Worm (Caenorhabditis elegans): ENCODE results near the gene knl-1.

The knl-1 gene

ce11 chrIII:8237827-8238226 is 12.6 kb upstream of the knl-1 start, which contains the start of gene tsp-2:
tsp-2 (minus strand) TSS chrIII:8237935.
- TF ChIP-seq nhr-80 (tag; optimal IDR thresholded peaks at IDR 0.05) (peak; percentile 79), pha-4 (tag; optimal IDR thresholded peaks at IDR 0.05) (peak; percentile 47), zim-3 (tag; optimal IDR thresholded peaks at IDR 0.05) (no peak), pbrm-1 (GFP tag; IDR thresholded peaks at IDR 0.05) (no peak), cebp-1 (GFP tag; IDR thresholded peaks at IDR 0.05) (peak; percentile 15; the same call in 1 of the 2 replicates), cebp-1 (tag; optimal IDR thresholded peaks at IDR 0.05) (peak; percentile 68), unc-62 (GFP tag; optimal IDR thresholded peaks at IDR 0.05) (peak; percentile 80), madf-8 (GFP tag; conservative IDR thresholded peaks at IDR 0.05) (no peak)

ce11 chrIII:8239325-8239724 is 11.1 kb upstream of the knl-1 start, which contains the start of gene tsp-1:
tsp-1 (minus strand) TSS chrIII:8239423.
- TF ChIP-seq ekl-4 (GFP tag; IDR thresholded peaks at IDR 0.05), result no peak
- TF ChIP-seq ZK185.1 (tag; optimal IDR thresholded peaks at IDR 0.05; ENCODE audit: poor library complexity, severe bottlenecking), result no peak
- no peak for TF ChIP-seq Y79H2A.3 (GFP tag; conservative IDR thresholded peaks at IDR 0.05)
- no peak for TF ChIP-seq mel-28 (tag; optimal IDR thresholded peaks at IDR 0.05; ENCODE audit: borderline replicate concordance)

- TF ChIP-seq nhr-80 (tag; optimal IDR thresholded peaks at IDR 0.05), result peak; percentile 28
- no peak for TF ChIP-seq T07F8.4 (tag; optimal IDR thresholded peaks at IDR 0.05)
Measured at ce11 chrIII:8240247-8240646, 10.2 kb upstream of the knl-1 start.

ce11 chrIII:8240948-8241347 is 9.5 kb upstream of the knl-1 start:
- no peak for TF ChIP-seq T26A5.8 (tag; optimal IDR thresholded peaks at IDR 0.05)
- no peak for TF ChIP-seq B0336.3 (GFP tag; IDR thresholded peaks at IDR 0.05)
- TF ChIP-seq tbp1 (GFP tag; optimal IDR thresholded peaks at IDR 0.05), result no peak
- TF ChIP-seq lin-54 (GFP tag; optimal IDR thresholded peaks at IDR 0.05), result no peak
- TF ChIP-seq Y95B8A.8 (GFP tag; IDR thresholded peaks at IDR 0.05), result no peak
- no peak for TF ChIP-seq aptf-2 (GFP tag; conservative IDR thresholded peaks at IDR 0.05)
- TF ChIP-seq ekl-4 (GFP tag; IDR thresholded peaks at IDR 0.05), result no peak

ce11 chrIII:8242809-8243208 is 7.6 kb upstream of the knl-1 start, which contains the start of gene C02F5.12:
C02F5.12 (minus strand) TSS chrIII:8243029.
- TF ChIP-seq xnd-1 (tag; optimal IDR thresholded peaks at IDR 0.05) (no peak), ceh-79 (tag; optimal IDR thresholded peaks at IDR 0.05) (no peak), chd-7 (tag; optimal IDR thresholded peaks at IDR 0.05) (no peak), mel-28 (tag; optimal IDR thresholded peaks at IDR 0.05; ENCODE audit: borderline replicate concordance) (no peak), lir-1 (GFP tag; conservative IDR thresholded peaks at IDR 0.05) (no peak), K12H6.12 (tag; optimal IDR thresholded peaks at IDR 0.05) (no peak), F10E7.11 (tag; optimal IDR thresholded peaks at IDR 0.05) (no peak), nfyb-1 (GFP tag; IDR thresholded peaks at IDR 0.05) (0 out of 2 replicates have a peak, but pooled peaks have one; percentile 31), C17E4.6 (GFP tag; IDR thresholded peaks at IDR 0.05) (no peak), F52B5.7 (tag; optimal IDR thresholded peaks at IDR 0.05) (no peak), snpc-1.3 (tag; optimal IDR thresholded peaks at IDR 0.05; ENCODE audit: insufficient read depth) (no peak), F37B4.10 (GFP tag; IDR thresholded peaks at IDR 0.05) (no peak), B0336.3 (GFP tag; IDR thresholded peaks at IDR 0.05) (peak; percentile 42; the same call in 1 of the 2 replicates), hmg-1.2 (GFP tag; IDR thresholded peaks at IDR 0.05) (peak; percentile 38), nhr-90 (tag; optimal IDR thresholded peaks at IDR 0.05) (no peak), gei-17 (GFP tag; optimal IDR thresholded peaks at IDR 0.05) (no peak), nfya-1 (tag; optimal IDR thresholded peaks at IDR 0.05; ENCODE audit: borderline replicate concordance, insufficient read depth) (no peak), tlf-1 (GFP tag; optimal IDR thresholded peaks at IDR 0.05) (peak; percentile 35), ztf-6 (GFP tag; IDR thresholded peaks at IDR 0.05) (no peak), lag-1 (GFP tag; IDR thresholded peaks at IDR 0.05) (no peak), ccch-3 (GFP tag; optimal IDR thresholded peaks at IDR 0.05) (no peak), him-1 (tag; optimal IDR thresholded peaks at IDR 0.05) (no peak), madf-8 (GFP tag; conservative IDR thresholded peaks at IDR 0.05) (no peak), Y95B8A.8 (GFP tag; IDR thresholded peaks at IDR 0.05) (no peak), let-607 (tag; optimal IDR thresholded peaks at IDR 0.05) (no peak), rpc-1 (optimal IDR thresholded peaks at IDR 0.05) (no peak), rpc-1 (tag; optimal IDR thresholded peaks at IDR 0.05) (no peak)

All from whole organism, young adult.